Fruit fly (Drosophila melanogaster) whole organism, larva: ENCODE results near the gene Josd.

Experiments
- noc ChIP-seq: fragments of 200-800 bp; sonication (Bioruptor generic); optimal IDR thresholded peaks from 3 replicates; lab custom pipeline; 2019; ENCODE audit warnings: missing biosample characterization, mild to moderate bottlenecking, missing genetic modification characterization, moderate library complexity

The Josd gene

dm6 chrX:6264456-6264855 is 3.5 kb downstream of the Josd start:
- peak; percentile 57 for TF ChIP-seq noc (tag; lab: Kevin White, UChicago)

- peak; percentile 96 for TF ChIP-seq noc (tag; lab: Kevin White, UChicago)
Measured at dm6 chrX:6265456-6265877, 4.5 kb downstream of the Josd start.

dm6 chrX:6266092-6266491 is 5.1 kb downstream of the Josd start:
- no peak for TF ChIP-seq noc (tag; lab: Kevin White, UChicago)

DNA sequence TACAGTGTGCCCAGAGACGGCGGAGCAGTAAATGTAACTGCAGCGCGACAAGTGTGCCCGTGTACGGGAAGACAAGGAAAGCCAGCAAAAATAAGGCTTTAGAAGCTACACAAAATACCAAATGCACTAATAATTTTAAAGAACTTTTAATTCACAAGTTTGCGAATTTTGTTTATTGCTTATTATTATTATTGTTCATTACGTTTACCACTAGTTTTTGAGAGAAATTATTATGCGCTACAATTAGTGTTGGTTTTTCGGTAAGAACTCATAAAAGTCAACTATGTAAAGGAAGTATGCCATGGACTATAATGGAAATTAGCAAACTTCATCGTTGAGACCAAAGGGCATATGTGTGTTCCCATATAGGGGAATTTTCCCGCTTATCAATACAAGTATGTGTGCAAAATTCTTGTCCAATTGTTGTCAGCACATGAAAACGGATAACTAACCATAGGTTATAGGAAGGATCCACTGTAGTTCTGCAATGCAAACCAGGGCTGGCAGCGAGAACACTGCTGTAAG is 6.3 kb downstream of the Josd start, which contains the start of gene schlank:
Gene schlank, minus strand, starts transcription at position 42 of the 525 bp plus-strand sequence.
- TF ChIP-seq noc (tag; lab: Kevin White, UChicago) = no peak

DNA sequence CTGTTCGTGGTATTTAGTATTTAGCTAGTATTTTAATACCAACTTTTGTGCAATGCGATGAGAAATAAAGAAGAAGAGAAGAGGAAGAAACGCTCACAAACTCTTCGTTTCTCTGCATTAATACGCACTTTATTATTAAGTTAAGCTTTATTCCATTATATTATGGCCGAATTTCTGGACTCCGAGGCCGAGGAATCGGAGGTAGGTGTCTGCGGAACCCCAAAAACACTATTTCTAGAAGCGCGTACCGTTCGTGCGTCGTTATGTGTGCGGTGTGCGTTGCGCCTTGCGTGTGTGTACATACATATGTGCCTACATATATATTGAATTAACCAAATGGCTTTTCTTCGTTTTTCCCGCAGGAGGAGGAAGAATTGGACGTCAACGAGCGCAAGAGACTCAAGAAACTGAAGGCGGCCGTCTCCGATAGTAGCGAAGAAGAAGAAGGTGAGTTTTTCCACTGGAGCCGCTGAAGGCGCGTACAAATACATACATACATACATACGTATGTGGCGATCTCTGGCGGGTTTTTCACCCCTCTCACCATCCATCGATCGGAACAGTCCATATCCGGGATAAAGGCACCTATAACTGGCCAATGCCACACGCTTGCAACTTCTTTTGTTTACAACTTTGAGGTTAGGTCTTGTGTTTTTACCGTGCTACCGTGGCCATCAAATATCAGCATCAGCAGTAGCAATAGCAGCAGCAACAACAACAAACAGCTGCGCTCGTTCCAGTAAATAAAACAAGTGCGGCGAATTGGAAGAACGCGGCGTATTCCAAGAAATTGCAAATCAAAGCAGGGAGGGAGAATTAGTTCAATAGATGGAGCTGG is 7.0 kb downstream of the Josd start, which contains the start of gene Spt6:
Gene Spt6, plus strand, starts transcription at position 53 of the 838 bp plus-strand sequence.
- TF ChIP-seq noc (tag; lab: Kevin White, UChicago) = no peak

DNA sequence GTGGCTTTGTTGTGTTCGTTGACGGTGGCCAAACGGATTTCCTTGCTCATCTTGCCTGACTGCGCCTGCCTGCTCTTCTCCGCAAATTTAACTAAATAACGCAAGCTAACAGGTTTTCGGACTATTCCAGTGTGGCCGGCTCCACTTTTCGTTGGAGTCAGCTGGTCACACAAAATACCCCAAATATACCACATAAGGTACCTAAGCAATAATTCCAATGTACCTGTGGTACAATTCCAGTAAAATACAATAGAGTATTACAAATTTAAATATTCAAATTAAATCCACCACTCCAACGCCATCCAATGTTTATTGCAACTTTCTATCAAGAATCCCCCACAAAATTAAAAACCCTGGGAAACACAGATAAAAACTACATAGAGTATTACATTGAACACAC is 15.6 kb downstream of the Josd start, which contains the start of gene CG3566:
Gene CG3566, minus strand, starts transcription at position 135 of the 400 bp plus-strand sequence.
- peak; percentile 26 for TF ChIP-seq noc (tag; lab: Kevin White, UChicago)

DNA sequence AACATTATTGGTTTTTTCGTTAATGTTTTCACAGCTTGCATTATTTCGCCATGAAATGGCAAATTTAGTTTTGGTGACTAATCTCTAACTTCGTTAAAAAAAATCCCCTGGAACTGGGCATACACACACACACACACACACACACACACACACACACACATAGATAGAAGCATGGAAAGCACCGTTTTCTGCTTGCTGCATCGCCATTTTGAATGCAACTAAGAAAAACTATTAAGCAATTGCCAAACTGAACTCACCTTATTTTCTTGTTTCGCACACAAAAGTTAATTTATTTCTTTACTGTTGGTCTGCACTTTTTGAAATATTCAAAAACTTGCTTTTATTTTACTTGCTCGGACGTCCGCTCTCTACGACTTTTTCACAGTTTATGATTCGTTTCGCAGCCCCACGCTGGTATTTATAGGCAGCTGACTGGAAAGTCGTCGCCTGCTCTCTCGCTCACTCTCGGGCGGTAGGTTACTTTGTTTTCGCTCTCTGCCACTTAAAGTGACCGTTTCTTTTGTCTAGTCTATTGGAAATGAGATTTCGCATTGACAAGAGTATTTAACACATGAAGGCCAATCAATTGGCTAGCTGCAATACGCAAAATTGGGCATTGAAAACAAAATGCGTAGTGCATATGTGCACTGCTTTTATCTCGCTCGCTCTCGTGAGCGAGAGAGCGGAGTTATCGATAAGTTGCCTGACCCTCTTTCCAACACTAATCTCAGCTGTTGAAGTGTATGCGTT is 18.1 kb downstream of the Josd start:
- peak; percentile 15 for TF ChIP-seq noc (tag; lab: Kevin White, UChicago)

dm6 chrX:6279629-6280073 is 18.7 kb downstream of the Josd start, which contains the start of gene Ubi-p5E:
Ubi-p5E (minus strand) TSS chrX:6279647.
- no peak for TF ChIP-seq noc (tag; lab: Kevin White, UChicago)

- no peak for TF ChIP-seq noc (tag; lab: Kevin White, UChicago)
Measured at dm6 chrX:6283470-6283869, 22.5 kb downstream of the Josd start, which contains the start of gene CG11700. CG11700 (minus strand) TSS chrX:6283575.

dm6 chrX:6287842-6288241 is 26.9 kb downstream of the Josd start, which contains the start of the genes Top3beta and wuho:
Top3beta (minus strand) TSS chrX:6287990.
wuho (plus strand) TSS chrX:6288100.
- peak; percentile 54 for TF ChIP-seq noc (tag; lab: Kevin White, UChicago)

dm6 chrX:6291083-6291699 is 30.2 kb downstream of the Josd start, which contains the start of the genes Rpt4 and mldr:
Rpt4 (minus strand) TSS chrX:6291245.
mldr (plus strand) TSS chrX:6291303.
- TF ChIP-seq noc (tag; lab: Kevin White, UChicago) = no peak

DNA sequence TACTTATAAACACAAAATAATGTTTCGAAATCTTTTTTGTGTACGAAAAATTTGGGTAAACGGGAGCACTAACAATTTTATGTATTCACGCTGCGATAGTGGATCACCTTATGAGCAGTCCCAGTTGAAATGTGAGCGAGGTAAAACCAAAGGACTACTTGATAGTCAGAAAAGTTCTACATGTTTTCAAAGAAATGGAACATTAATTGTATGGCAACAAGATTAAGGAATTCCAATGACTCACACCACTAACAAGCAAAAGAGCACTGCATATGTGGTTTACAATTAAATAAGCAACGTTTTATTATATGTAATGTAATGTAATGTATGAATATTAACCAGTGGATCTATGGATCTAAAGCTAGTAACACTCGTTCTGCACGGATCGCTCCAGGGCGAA is 33.3 kb downstream of the Josd start, which contains the start of gene CG15892:
Gene CG15892, minus strand, starts transcription at position 101 of the 400 bp plus-strand sequence.
- TF ChIP-seq noc (tag; lab: Kevin White, UChicago) = no peak

- TF ChIP-seq noc (tag; lab: Kevin White, UChicago) = no peak
Measured at dm6 chrX:6295129-6295539, 34.2 kb downstream of the Josd start, which contains the start of the genes CG15891 and CG3815. CG15891 (minus strand) TSS chrX:6295345. CG3815 (plus strand) TSS chrX:6295389.

- no peak for TF ChIP-seq noc (tag; lab: Kevin White, UChicago)
Measured at dm6 chrX:6301052-6301451, 40.1 kb downstream of the Josd start, which contains the start of gene CG12219. CG12219 (minus strand) TSS chrX:6301285.

dm6 chrX:6303196-6303595 is 42.2 kb downstream of the Josd start:
- no peak for TF ChIP-seq noc (tag; lab: Kevin White, UChicago)
